Worm (Caenorhabditis elegans): ENCODE results near the gene C18F10.7.
A peak's percentile ranks its signal among the peaks of the same experiment; 100 is the strongest.

Gene C18F10.7

DNA sequence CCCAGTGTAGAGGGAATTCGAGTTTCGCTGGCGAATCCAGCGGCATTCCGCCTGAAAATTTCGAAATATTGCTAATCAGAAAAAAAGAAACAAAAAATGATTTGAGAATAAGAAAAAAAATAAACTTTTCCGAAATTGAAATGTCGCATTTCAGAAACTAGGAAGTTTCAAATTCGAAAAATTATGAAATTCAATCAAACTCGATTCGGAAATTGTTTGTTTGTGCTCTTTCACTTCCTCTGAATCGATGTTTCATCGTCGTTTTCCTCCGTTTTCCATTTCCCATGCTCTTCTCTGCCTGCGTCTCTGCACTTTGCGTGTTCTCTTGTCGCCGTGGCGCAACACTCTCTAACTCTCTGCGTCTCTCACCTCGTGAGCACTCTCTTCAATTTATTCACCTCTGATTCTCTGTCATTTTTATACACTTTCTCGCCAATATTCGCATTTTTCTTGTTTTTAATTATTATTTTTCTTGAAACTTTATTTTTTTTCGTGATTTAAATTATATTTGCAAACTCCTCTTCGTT, at the start of gene C18F10.7:
Gene C18F10.7, minus strand, starts transcription at position 51 of the 527 bp plus-strand sequence.
- TF ChIP-seq mdl-1 (tag; optimal IDR thresholded peaks at IDR 0.05), result peak; percentile 78
- no peak for TF ChIP-seq ceh-9 (tag; optimal IDR thresholded peaks at IDR 0.05)
- peak; percentile 59 for TF ChIP-seq ceh-28 (tag; optimal IDR thresholded peaks at IDR 0.05)
- peak; percentile 14 for TF ChIP-seq ceh-82 (tag; optimal IDR thresholded peaks at IDR 0.05)
- peak; percentile 44 for TF ChIP-seq elt-2 (tag; optimal IDR thresholded peaks at IDR 0.05)
- TF ChIP-seq ztf-4 (tag; optimal IDR thresholded peaks at IDR 0.05), result no peak
- TF ChIP-seq jun-1 (tag; optimal IDR thresholded peaks at IDR 0.05), result no peak
- TF ChIP-seq zag-1 (tag; optimal IDR thresholded peaks at IDR 0.05), result no peak
- no peak for TF ChIP-seq elt-1 (tag; optimal IDR thresholded peaks at IDR 0.05)
- TF ChIP-seq mml-1 (tag; optimal IDR thresholded peaks at IDR 0.05), result no peak
- TF ChIP-seq lsy-12 (tag; optimal IDR thresholded peaks at IDR 0.05), result no peak
- no peak for TF ChIP-seq fkh-10 (GFP tag; optimal IDR thresholded peaks at IDR 0.05)
- no peak for TF ChIP-seq ceh-16 (tag; optimal IDR thresholded peaks at IDR 0.05)
- no peak for TF ChIP-seq ZK546.5 (tag; optimal IDR thresholded peaks at IDR 0.05)
- TF ChIP-seq elt-3 (tag; optimal IDR thresholded peaks at IDR 0.05), result no peak
- no peak for TF ChIP-seq nhr-11 (tag; optimal IDR thresholded peaks at IDR 0.05)
- TF ChIP-seq tbx-2 (tag; optimal IDR thresholded peaks at IDR 0.05), result no peak
- TF ChIP-seq pqm-1 (tag; optimal IDR thresholded peaks at IDR 0.05), result no peak
- no peak for TF ChIP-seq nhr-67 (tag; optimal IDR thresholded peaks at IDR 0.05)
- TF ChIP-seq nhr-23 (tag; optimal IDR thresholded peaks at IDR 0.05), result peak; percentile 6
- no peak for TF ChIP-seq eor-1 (tag; optimal IDR thresholded peaks at IDR 0.05)
- no peak for TF ChIP-seq nhr-237 (tag; optimal IDR thresholded peaks at IDR 0.05)
- TF ChIP-seq nhr-76 (tag; optimal IDR thresholded peaks at IDR 0.05), result no peak
- TF ChIP-seq skn-1 (tag; optimal IDR thresholded peaks at IDR 0.05), result peak; percentile 3
- TF ChIP-seq egl-5 (tag; optimal IDR thresholded peaks at IDR 0.05), result no peak
- TF ChIP-seq nhr-25 (tag; optimal IDR thresholded peaks at IDR 0.05), result no peak
- TF ChIP-seq unc-62 (GFP tag; optimal IDR thresholded peaks at IDR 0.05), result no peak
- TF ChIP-seq R02D3.7 (tag; optimal IDR thresholded peaks at IDR 0.05), result peak; percentile 21
- no peak for TF ChIP-seq nhr-28 (tag; optimal IDR thresholded peaks at IDR 0.05)
- TF ChIP-seq nhr-43 (tag; optimal IDR thresholded peaks at IDR 0.05; ENCODE audit: poor library complexity, severe bottlenecking), result peak; percentile 22
- peak; percentile 62 for TF ChIP-seq pha-4 (tag; optimal IDR thresholded peaks at IDR 0.05)
- TF ChIP-seq daf-12 (tag; optimal IDR thresholded peaks at IDR 0.05), result no peak
- no peak for TF ChIP-seq lin-15B (tag; optimal IDR thresholded peaks at IDR 0.05)
- no peak for TF ChIP-seq lin-39 (tag; optimal IDR thresholded peaks at IDR 0.05)
- TF ChIP-seq nfya-1 (tag; optimal IDR thresholded peaks at IDR 0.05; ENCODE audit: insufficient read depth), result peak; percentile 73

DNA sequence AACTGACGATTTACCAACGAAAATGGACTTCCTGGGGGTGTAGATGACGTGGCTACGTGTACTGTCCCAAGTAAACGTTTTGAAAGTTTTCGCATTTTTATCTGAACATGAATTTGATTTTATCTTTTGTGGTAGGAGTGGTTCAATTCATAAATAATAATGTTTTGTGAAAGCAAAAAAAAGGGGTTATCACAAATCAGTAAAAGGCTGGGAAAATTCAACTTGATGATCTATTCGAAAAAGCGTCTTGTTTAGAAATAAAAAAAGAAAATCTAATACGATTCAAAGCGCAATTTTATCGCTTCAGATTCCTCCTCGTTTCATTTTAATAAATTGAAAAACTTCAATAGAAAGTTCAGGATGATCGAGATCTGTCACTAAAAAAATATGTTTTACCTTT, 46.0 kb upstream of the C18F10.7 start, which contains the start of gene C56G2.5:
Gene C56G2.5, minus strand, starts transcription at position 101 of the 400 bp plus-strand sequence.
- TF ChIP-seq nhr-43 (tag; optimal IDR thresholded peaks at IDR 0.05; ENCODE audit: poor library complexity, severe bottlenecking), result no peak
- no peak for TF ChIP-seq mml-1 (tag; optimal IDR thresholded peaks at IDR 0.05)
- TF ChIP-seq lin-39 (tag; optimal IDR thresholded peaks at IDR 0.05), result no peak
- no peak for TF ChIP-seq nfya-1 (tag; optimal IDR thresholded peaks at IDR 0.05; ENCODE audit: insufficient read depth)
- no peak for TF ChIP-seq sea-2 (GFP tag; optimal IDR thresholded peaks at IDR 0.05)
- TF ChIP-seq nhr-67 (tag; optimal IDR thresholded peaks at IDR 0.05), result no peak
- no peak for TF ChIP-seq skn-1 (tag; optimal IDR thresholded peaks at IDR 0.05)
- TF ChIP-seq hmg-11 (tag; optimal IDR thresholded peaks at IDR 0.05), result no peak
- no peak for TF ChIP-seq egl-27 (tag; optimal IDR thresholded peaks at IDR 0.05)
- no peak for TF ChIP-seq nhr-77 (tag; optimal IDR thresholded peaks at IDR 0.05)
- TF ChIP-seq ztf-11 (tag; optimal IDR thresholded peaks at IDR 0.05), result no peak
- no peak for TF ChIP-seq snpc-4 (tag; optimal IDR thresholded peaks at IDR 0.05)
- no peak for TF ChIP-seq elt-3 (tag; optimal IDR thresholded peaks at IDR 0.05)
- TF ChIP-seq ZK546.5 (tag; optimal IDR thresholded peaks at IDR 0.05), result no peak
- no peak for TF ChIP-seq pha-4 (tag; optimal IDR thresholded peaks at IDR 0.05)
- no peak for TF ChIP-seq nhr-25 (tag; optimal IDR thresholded peaks at IDR 0.05)
- no peak for TF ChIP-seq ceh-82 (tag; optimal IDR thresholded peaks at IDR 0.05)
- no peak for TF ChIP-seq fos-1 (tag; optimal IDR thresholded peaks at IDR 0.05)
- no peak for TF ChIP-seq fkh-10 (GFP tag; optimal IDR thresholded peaks at IDR 0.05)
